Fruit fly (Drosophila melanogaster) S2 (cell line): Measurements from ENCODE around the gene Nrg.

Experiments
- CG8478 ChIP-seq: fragments of >200 bp; optimal IDR thresholded peaks from 2 replicates; lab custom pipeline; 2018
- CTCF ChIP-seq, 2 experiments: fragments of >200 bp; optimal IDR thresholded peaks; 2 replicates each; lab custom pipeline; 2018

dm6 chrX:8490291-8490975, 26.7 kb upstream of the Nrg start:
- TF ChIP-seq CTCF (optimal IDR thresholded peaks at IDR 0.05; lab: Kevin White, UChicago) (no peak), CG8478 (lab: Kevin White, UChicago) (no peak)
